Fruit fly (Drosophila melanogaster) whole organism, embryonic: Measurements from ENCODE around the gene CG4658.

Source experiments
- CG10654 ChIP-seq: fragments of 200-800 bp; sonication (Bioruptor generic); optimal IDR thresholded peaks from 2 replicates; lab custom pipeline; 2016; ENCODE audit warnings: missing biosample characterization, missing genetic modification characterization
- CG10959 ChIP-seq: fragments of 200-800 bp; sonication (Bioruptor generic); IDR thresholded peaks from 2 replicates; pipeline ENCODE4 v1.3.6; 2022; ENCODE audit warnings: missing biosample characterization, missing genetic modification characterization
- CG17359 ChIP-seq: fragments of 200-800 bp; sonication (Bioruptor generic); optimal IDR thresholded peaks from 3 replicates; lab custom pipeline; 2018; ENCODE audit warnings: missing biosample characterization, mild to moderate bottlenecking, missing genetic modification characterization, moderate library complexity
- CG18764 ChIP-seq: fragments of 200-800 bp; sonication (Bioruptor generic); optimal IDR thresholded peaks from 3 replicates; lab custom pipeline; 2016; ENCODE audit warnings: missing biosample characterization, missing genetic modification characterization
- CG4424 ChIP-seq: fragments of 200-800 bp; sonication (Bioruptor generic); optimal IDR thresholded peaks from 3 replicates; lab custom pipeline; 2016; ENCODE audit warnings: missing biosample characterization, missing genetic modification characterization
- CG7928 ChIP-seq: fragments of 200-800 bp; sonication (Bioruptor generic); optimal IDR thresholded peaks from 2 replicates; lab custom pipeline; 2017; ENCODE audit warnings: missing biosample characterization, mild to moderate bottlenecking, missing genetic modification characterization
- br ChIP-seq: fragments of >200 bp; optimal IDR thresholded peaks from 2 replicates; lab custom pipeline; 2017
- fd64A ChIP-seq: fragments of 200-800 bp; sonication (Bioruptor generic); optimal IDR thresholded peaks from 3 replicates; lab custom pipeline; 2018; ENCODE audit warnings: missing biosample characterization, mild to moderate bottlenecking, missing genetic modification characterization
- pan ChIP-seq, 4 experiments: fragments of >200 bp in 3 of 4; fragments of 200-800 bp in 1 of 4; sonication (Bioruptor generic) in 1 of 4; optimal IDR thresholded peaks in 3 of 4; IDR thresholded peaks in 1 of 4; 2 replicates each; pipeline versions ENCODE4 v1.3.6 to Lab custom; 2017 to 2022; ENCODE audit warnings: missing biosample characterization in 2 of 4, missing genetic modification characterization in 2 of 4, mixed read lengths in 1 of 4
- phol ChIP-seq: fragments of 200-800 bp; sonication (Bioruptor generic); optimal IDR thresholded peaks from 3 replicates; lab custom pipeline; 2018; ENCODE audit warnings: missing biosample characterization, mild to moderate bottlenecking, missing genetic modification characterization, moderate library complexity

DNA sequence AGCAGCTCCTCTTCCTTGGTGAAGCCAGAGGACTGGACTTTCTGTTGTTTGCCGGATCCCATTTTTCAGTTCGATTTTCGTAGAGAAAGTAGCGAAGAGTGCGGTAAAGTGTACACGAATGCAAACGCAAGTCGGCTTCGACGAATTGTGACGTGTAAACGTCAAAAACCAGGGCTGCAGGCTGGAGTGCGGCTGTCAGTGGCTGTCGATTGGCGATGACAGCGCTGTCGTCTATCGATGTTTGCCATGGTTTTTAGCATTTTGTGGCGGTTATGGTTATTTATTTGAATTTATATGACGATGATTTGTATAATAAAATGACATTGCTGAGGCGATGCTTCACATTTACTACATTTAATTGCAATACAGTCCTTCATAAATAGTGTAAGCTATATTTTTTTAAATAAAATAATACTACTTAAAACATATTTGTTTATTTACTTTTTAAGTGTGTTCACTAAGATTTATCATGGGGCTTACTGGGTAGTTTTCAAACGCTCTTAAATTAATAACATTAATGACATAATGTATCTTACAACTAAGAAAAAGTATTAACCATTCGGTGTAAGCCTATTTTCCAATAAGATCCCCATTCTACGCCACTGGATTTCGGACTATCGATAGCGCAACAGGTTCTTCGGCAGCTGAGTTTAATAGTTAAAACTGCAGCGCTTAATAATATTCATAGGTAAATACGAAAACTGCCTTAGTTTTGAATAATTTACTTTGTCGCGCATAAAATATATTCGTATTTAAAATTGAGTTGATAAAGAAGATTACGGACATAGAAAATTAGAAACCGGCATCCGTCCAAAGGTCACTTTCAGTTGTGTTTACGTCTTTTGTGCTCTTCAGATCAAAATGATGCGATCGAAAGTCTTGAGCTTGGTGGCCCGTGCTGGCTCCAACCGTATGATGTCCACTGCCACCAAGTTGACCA lies 38.6 kb upstream of the CG4658 start, which contains the start of the genes CG5885 and CG4598:
- TF ChIP-seq phol (tag; lab: Kevin White, UChicago): peak; percentile 69
- peak; percentile 39 for TF ChIP-seq CG10654 (GFP tag; lab: Kevin White, UChicago)
- TF ChIP-seq CG18764: peak; percentile 71
- TF ChIP-seq CG7928: peak; percentile 98
- no peak for TF ChIP-seq fd64A (GFP tag; lab: Kevin White, UChicago)
- TF ChIP-seq br (lab: Kevin White, UChicago): no peak
- peak; percentile 49 for TF ChIP-seq CG17359 (tag; lab: Kevin White, UChicago)
- peak; percentile 52 for TF ChIP-seq CG10959 (GFP tag; lab: Robert Waterston, UW)
- TF ChIP-seq pan (optimal IDR thresholded peaks at IDR 0.05; lab: Kevin White, UChicago): no peak
- TF ChIP-seq pan (GFP tag; optimal IDR thresholded peaks at IDR 0.05 in 1 of 2, IDR thresholded peaks at IDR 0.05 in 1 of 2): peak in 1 of 2 experiments; percentile 64
- TF ChIP-seq CG4424 (GFP tag; lab: Kevin White, UChicago): peak; percentile 63
